Fruit fly (Drosophila melanogaster) whole organism, embryonic: ENCODE results near the gene alpha-Est1.

Source experiments
- Abd-B ChIP-seq: fragments of 200-800 bp; sonication (Bioruptor generic); optimal IDR thresholded peaks from 2 replicates; lab custom pipeline; 2018; ENCODE audit warnings: missing biosample characterization, mild to moderate bottlenecking, missing genetic modification characterization, moderate library complexity
- Ada2b ChIP-seq: fragments of 200-800 bp; sonication (Bioruptor generic); IDR thresholded peaks from 2 replicates; pipeline ENCODE4 v1.3.6; 2022; ENCODE audit warnings: missing biosample characterization, missing genetic modification characterization
- Awh ChIP-seq: fragments of 200-800 bp; sonication (Bioruptor generic); IDR thresholded peaks from 2 replicates; pipeline ENCODE4, ENCODE4 v1.3.6; 2022; ENCODE audit warnings: missing biosample characterization, missing genetic modification characterization
- Bdp1 ChIP-seq: fragments of 200-800 bp; sonication (Bioruptor generic); optimal IDR thresholded peaks from 3 replicates; lab custom pipeline; 2016; ENCODE audit warnings: missing biosample characterization, missing genetic modification characterization
- CG10979 ChIP-seq: fragments of 200-800 bp; sonication (Bioruptor generic); optimal IDR thresholded peaks from 2 replicates; lab custom pipeline; 2018; ENCODE audit warnings: missing biosample characterization, mild to moderate bottlenecking, missing genetic modification characterization, moderate library complexity
- CG1233 ChIP-seq: fragments of 200-800 bp; sonication (Bioruptor generic); optimal IDR thresholded peaks from 4 replicates; lab custom pipeline; 2018; ENCODE audit warnings: missing biosample characterization, mild to moderate bottlenecking, missing genetic modification characterization
- CG12659 ChIP-seq: fragments of 200-800 bp; sonication (Bioruptor generic); optimal IDR thresholded peaks from 3 replicates; lab custom pipeline; 2017; ENCODE audit warnings: mild to moderate bottlenecking, missing biosample characterization, missing genetic modification reagents, missing genetic modification characterization
- CG12769 ChIP-seq: fragments of 200-800 bp; sonication (Bioruptor generic); optimal IDR thresholded peaks from 2 replicates; lab custom pipeline; 2019; ENCODE audit warnings: missing biosample characterization, mild to moderate bottlenecking, missing genetic modification characterization, moderate library complexity
- CG13296 ChIP-seq: fragments of 200-800 bp; sonication (Bioruptor generic); optimal IDR thresholded peaks from 3 replicates; lab custom pipeline; 2018; ENCODE audit warnings: missing biosample characterization, mild to moderate bottlenecking, missing genetic modification characterization
- CG13424 ChIP-seq: fragments of 200-800 bp; sonication (Bioruptor generic); optimal IDR thresholded peaks from 2 replicates; lab custom pipeline; 2019; ENCODE audit warnings: missing biosample characterization, mild to moderate bottlenecking, missing genetic modification characterization, moderate library complexity
- CG15514 ChIP-seq: fragments of 200-800 bp; sonication (Bioruptor generic); optimal IDR thresholded peaks from 3 replicates; lab custom pipeline; 2017; ENCODE audit warnings: missing biosample characterization, missing genetic modification characterization, mild to moderate bottlenecking, moderate library complexity, missing genetic modification reagents
- CG1647 ChIP-seq: fragments of 200-800 bp; sonication (Bioruptor generic); optimal IDR thresholded peaks from 3 replicates; lab custom pipeline; 2016; ENCODE audit warnings: missing biosample characterization, missing genetic modification characterization
- CG18599 ChIP-seq: fragments of 200-800 bp; sonication (Bioruptor generic); optimal IDR thresholded peaks from 3 replicates; lab custom pipeline; 2017; ENCODE audit warnings: missing biosample characterization, missing genetic modification characterization, mild to moderate bottlenecking, moderate library complexity, missing genetic modification reagents
- CG2875 ChIP-seq: fragments of 200-800 bp; sonication (Bioruptor generic); optimal IDR thresholded peaks from 2 replicates; lab custom pipeline; 2017; ENCODE audit warnings: missing biosample characterization, mild to moderate bottlenecking, missing genetic modification characterization, missing genetic modification reagents
- CG3847 ChIP-seq: fragments of 200-800 bp; sonication (Bioruptor generic); IDR thresholded peaks from 2 replicates; pipeline ENCODE4 v1.3.6; 2022; ENCODE audit warnings: missing biosample characterization, missing genetic modification characterization
- CG7556 ChIP-seq: fragments of 200-800 bp; sonication (Bioruptor generic); optimal IDR thresholded peaks from 2 replicates; lab custom pipeline; 2017; ENCODE audit warnings: missing biosample characterization, mild to moderate bottlenecking, missing genetic modification characterization
- CG8290 ChIP-seq, 3 experiments: fragments of 200-800 bp; sonication (Bioruptor generic); optimal IDR thresholded peaks; 2 replicates each; lab custom pipeline; 2016 to 2019; ENCODE audit warnings: missing biosample characterization in 3 of 3, missing genetic modification characterization in 3 of 3, mild to moderate bottlenecking in 2 of 3, moderate library complexity in 1 of 3
- CG8388 ChIP-seq: fragments of 200-800 bp; sonication (Bioruptor generic); optimal IDR thresholded peaks from 2 replicates; lab custom pipeline; 2019; ENCODE audit warnings: missing biosample characterization, mild to moderate bottlenecking, missing genetic modification characterization, moderate library complexity
- CG8765 ChIP-seq: fragments of 200-800 bp; sonication (Bioruptor generic); IDR thresholded peaks from 2 replicates; pipeline ENCODE4 v1.3.6; 2022; ENCODE audit warnings: missing biosample characterization, missing genetic modification characterization
- CG9876 ChIP-seq: fragments of 200-800 bp; sonication (Bioruptor generic); optimal IDR thresholded peaks from 2 replicates; lab custom pipeline; 2016; ENCODE audit warnings: missing biosample characterization, missing genetic modification characterization
- CG9932 ChIP-seq: fragments of 200-800 bp; sonication (Bioruptor generic); IDR thresholded peaks from 2 replicates; pipeline ENCODE4 v1.3.6; 2022; ENCODE audit warnings: missing biosample characterization, missing genetic modification characterization
- Fer1 ChIP-seq: fragments of 200-800 bp; sonication (Bioruptor generic); optimal IDR thresholded peaks from 2 replicates; lab custom pipeline; 2017; ENCODE audit warnings: missing biosample characterization, mild to moderate bottlenecking, missing genetic modification characterization
- Fer3 ChIP-seq: fragments of 200-800 bp; sonication (Bioruptor generic); optimal IDR thresholded peaks from 2 replicates; lab custom pipeline; 2018; ENCODE audit warnings: missing biosample characterization, mild to moderate bottlenecking, missing genetic modification characterization, moderate library complexity
- Hmr ChIP-seq: fragments of 200-800 bp; sonication (Bioruptor generic); optimal IDR thresholded peaks from 3 replicates; lab custom pipeline; 2017; ENCODE audit warnings: mild to moderate bottlenecking, missing biosample characterization, missing genetic modification reagents, missing genetic modification characterization
- Kr ChIP-seq: fragments of 200-800 bp; sonication (Bioruptor generic); optimal IDR thresholded peaks from 2 replicates; lab custom pipeline; 2017; ENCODE audit warnings: missing biosample characterization, mild to moderate bottlenecking, missing genetic modification characterization
- Max ChIP-seq: fragments of 200-800 bp; sonication (Bioruptor generic); optimal IDR thresholded peaks from 2 replicates; lab custom pipeline; 2016; ENCODE audit warnings: missing biosample characterization, mild to moderate bottlenecking, missing genetic modification characterization
- Mes4 ChIP-seq: fragments of 200-800 bp; sonication (Bioruptor generic); optimal IDR thresholded peaks from 2 replicates; lab custom pipeline; 2016; ENCODE audit warnings: missing biosample characterization, missing genetic modification characterization
- NfI ChIP-seq: fragments of 200-800 bp; sonication (Bioruptor generic); optimal IDR thresholded peaks from 3 replicates; lab custom pipeline; 2018; ENCODE audit warnings: missing biosample characterization, mild to moderate bottlenecking, missing genetic modification characterization, moderate library complexity
- Optix ChIP-seq: fragments of 200-800 bp; sonication (Bioruptor generic); IDR thresholded peaks from 3 replicates; pipeline ENCODE4 v1.3.6; 2022; ENCODE audit warnings: missing biosample characterization, missing genetic modification characterization
- Ptx1 ChIP-seq: fragments of 200-800 bp; sonication (Bioruptor generic); IDR thresholded peaks from 2 replicates; pipeline ENCODE4 v1.3.6; 2022; ENCODE audit warnings: missing biosample characterization, missing genetic modification characterization
- Rfx ChIP-seq: fragments of 200-800 bp; sonication (Bioruptor generic); IDR thresholded peaks from 2 replicates; pipeline ENCODE4 v1.3.6; 2022; ENCODE audit warnings: missing biosample characterization, missing genetic modification characterization
- Sox100B ChIP-seq: fragments of 200-800 bp; sonication (Bioruptor generic); optimal IDR thresholded peaks from 3 replicates; lab custom pipeline; 2018; ENCODE audit warnings: missing biosample characterization, mild to moderate bottlenecking, missing genetic modification characterization
- Sox102F ChIP-seq: fragments of 200-800 bp; sonication (Bioruptor generic); optimal IDR thresholded peaks from 2 replicates; lab custom pipeline; 2018; ENCODE audit warnings: missing biosample characterization, mild to moderate bottlenecking, missing genetic modification characterization, moderate library complexity
- Xrp1 ChIP-seq: fragments of 200-800 bp; sonication (Bioruptor generic); IDR thresholded peaks from 2 replicates; pipeline ENCODE4 v1.3.6; 2022; ENCODE audit warnings: missing biosample characterization, missing genetic modification characterization
- abd-A ChIP-seq: fragments of 200-800 bp; sonication (Bioruptor generic); optimal IDR thresholded peaks from 3 replicates; lab custom pipeline; 2019; ENCODE audit warnings: missing biosample characterization, mild to moderate bottlenecking, missing genetic modification characterization, moderate library complexity
- al ChIP-seq: fragments of 200-800 bp; sonication (Bioruptor generic); IDR thresholded peaks from 2 replicates; pipeline ENCODE4 v1.3.6; 2022; ENCODE audit warnings: missing biosample characterization, missing genetic modification characterization
- ase ChIP-seq: fragments of 200-800 bp; sonication (Bioruptor generic); IDR thresholded peaks from 3 replicates; pipeline ENCODE4 v1.3.6; 2022; ENCODE audit warnings: missing biosample characterization, missing genetic modification characterization
- az2 ChIP-seq: fragments of 200-800 bp; sonication (Bioruptor generic); optimal IDR thresholded peaks from 3 replicates; lab custom pipeline; 2016; ENCODE audit warnings: missing biosample characterization, missing genetic modification characterization
- ci ChIP-seq: fragments of 200-800 bp; sonication (Bioruptor generic); IDR thresholded peaks from 3 replicates; pipeline ENCODE4 v1.3.6; 2022; ENCODE audit warnings: missing biosample characterization, missing genetic modification characterization
- crp ChIP-seq, 2 experiments: fragments of 200-800 bp; sonication (Bioruptor generic); optimal IDR thresholded peaks; 2 replicates in 1 of 2; 3 replicates in 1 of 2; lab custom pipeline; 2017; ENCODE audit warnings: missing biosample characterization in 2 of 2, missing genetic modification characterization in 2 of 2, mild to moderate bottlenecking in 1 of 2, moderate library complexity in 1 of 2
- dmrt99B ChIP-seq: fragments of 200-800 bp; sonication (Bioruptor generic); optimal IDR thresholded peaks from 2 replicates; lab custom pipeline; 2018; ENCODE audit warnings: missing biosample characterization, mild to moderate bottlenecking, missing genetic modification characterization, moderate library complexity
- gcm2 ChIP-seq: fragments of 200-800 bp; sonication (Bioruptor generic); optimal IDR thresholded peaks from 2 replicates; lab custom pipeline; 2016; ENCODE audit warnings: missing biosample characterization, missing genetic modification characterization
- gem ChIP-seq: fragments of 200-800 bp; sonication (Bioruptor generic); optimal IDR thresholded peaks from 2 replicates; lab custom pipeline; 2019; ENCODE audit warnings: missing biosample characterization, mild to moderate bottlenecking, missing genetic modification characterization, moderate library complexity
- lab ChIP-seq: fragments of 200-800 bp; sonication (Bioruptor generic); optimal IDR thresholded peaks from 3 replicates; lab custom pipeline; 2017; ENCODE audit warnings: missing biosample characterization, missing genetic modification characterization, mild to moderate bottlenecking, moderate library complexity, missing genetic modification reagents
- nmo ChIP-seq: fragments of 200-800 bp; sonication (Bioruptor generic); optimal IDR thresholded peaks from 2 replicates; lab custom pipeline; 2018; ENCODE audit warnings: missing biosample characterization, mild to moderate bottlenecking, missing genetic modification characterization, moderate library complexity
- scrt ChIP-seq: fragments of 200-800 bp; sonication (Bioruptor generic); optimal IDR thresholded peaks from 2 replicates; lab custom pipeline; 2018; ENCODE audit warnings: missing biosample characterization, mild to moderate bottlenecking, missing genetic modification characterization, moderate library complexity
- seq ChIP-seq: fragments of 200-800 bp; sonication (Bioruptor generic); IDR thresholded peaks from 2 replicates; pipeline ENCODE4 v1.3.6; 2022; ENCODE audit warnings: missing biosample characterization, missing genetic modification characterization
- sob ChIP-seq: fragments of 200-800 bp; sonication (Bioruptor generic); IDR thresholded peaks from 2 replicates; pipeline ENCODE4 v1.3.6; 2022; ENCODE audit warnings: missing biosample characterization, missing genetic modification characterization
- ssp ChIP-seq: fragments of 200-800 bp; sonication (Bioruptor generic); IDR thresholded peaks from 2 replicates; pipeline ENCODE4 v1.3.6; 2022; ENCODE audit warnings: missing biosample characterization, missing genetic modification characterization

Gene alpha-Est1

DNA sequence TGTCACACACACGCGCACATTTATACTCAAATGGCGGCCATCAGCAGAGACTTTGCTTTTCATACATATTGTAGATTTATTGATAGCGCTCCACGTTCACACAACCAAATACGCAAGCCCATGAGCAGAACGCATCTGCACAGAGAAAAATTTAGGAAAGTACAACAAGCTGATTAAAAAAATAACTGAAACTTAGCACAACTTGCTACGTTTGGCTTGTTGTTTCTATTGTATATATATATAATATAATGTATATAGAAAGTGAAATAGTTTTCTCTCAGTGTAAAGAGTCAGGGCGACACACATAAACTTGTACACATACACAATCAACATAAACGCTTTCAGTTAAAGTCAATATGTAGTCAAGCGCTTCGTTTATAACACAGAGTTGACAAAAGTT, 42.3 kb upstream of the alpha-Est1 start (continued):
- peak; percentile 27 for TF ChIP-seq Fer3 (tag; lab: Kevin White, UChicago)
- 0 out of 2 replicates have a peak, but pooled peaks have one; percentile 31 for TF ChIP-seq Awh (GFP tag; lab: Robert Waterston, UW)
- TF ChIP-seq ase (GFP tag; lab: Robert Waterston, UW): no peak
- 0 out of 2 replicates have a peak, but pooled peaks have one; percentile 45 for TF ChIP-seq CG3847
- no peak for TF ChIP-seq crp (GFP tag; optimal IDR thresholded peaks at IDR 0.05; lab: Kevin White, UChicago)
- peak; percentile 26 for TF ChIP-seq Sox100B (GFP tag; lab: Kevin White, UChicago)
- TF ChIP-seq Sox102F: peak; percentile 55
- TF ChIP-seq CG2875 (GFP tag; lab: Kevin White, UChicago): no peak
- TF ChIP-seq Xrp1 (GFP tag; lab: Robert Waterston, UW): no peak
- no peak for TF ChIP-seq CG8290 (GFP tag; optimal IDR thresholded peaks at IDR 0.05; lab: Kevin White, UChicago)
- TF ChIP-seq CG8290 (tag; optimal IDR thresholded peaks at IDR 0.05; lab: Kevin White, UChicago): no peak
- TF ChIP-seq sob: peak; percentile 32; the same call in 1 of the 2 replicates
- no peak for TF ChIP-seq seq (GFP tag; lab: Robert Waterston, UW)
- TF ChIP-seq NfI (GFP tag; lab: Kevin White, UChicago): peak; percentile 35
- no peak for TF ChIP-seq Kr (GFP tag; lab: Kevin White, UChicago)
- no peak for TF ChIP-seq Bdp1 (GFP tag; lab: Kevin White, UChicago)
- TF ChIP-seq CG15514 (GFP tag; lab: Kevin White, UChicago): peak; percentile 21
- peak; percentile 63 for TF ChIP-seq CG18599 (GFP tag; lab: Kevin White, UChicago)
- TF ChIP-seq nmo (GFP tag; lab: Kevin White, UChicago): peak; percentile 31
- TF ChIP-seq CG13424 (tag; lab: Kevin White, UChicago): peak; percentile 50
- peak; percentile 0 for TF ChIP-seq CG12769
- TF ChIP-seq CG13296 (GFP tag; lab: Kevin White, UChicago): peak; percentile 56
- no peak for TF ChIP-seq al
- peak; percentile 47 for TF ChIP-seq Fer1
- 0 out of 2 replicates have a peak, but pooled peaks have one; percentile 34 for TF ChIP-seq CG9932 (GFP tag; lab: Robert Waterston, UW)
- TF ChIP-seq Optix (GFP tag; lab: Robert Waterston, UW): no peak
- TF ChIP-seq gem: peak; percentile 73
- no peak for TF ChIP-seq CG8765
- TF ChIP-seq CG7556: peak; percentile 41
- TF ChIP-seq ci: peak; percentile 71; the same call in 2 of the 3 replicates
- TF ChIP-seq Rfx (GFP tag; lab: Robert Waterston, UW): peak; percentile 55; the same call in 1 of the 2 replicates
- TF ChIP-seq Abd-B (GFP tag; lab: Kevin White, UChicago): peak; percentile 66
- TF ChIP-seq CG1647 (GFP tag; lab: Kevin White, UChicago): no peak
- TF ChIP-seq CG1233 (GFP tag; lab: Kevin White, UChicago): peak; percentile 8
- no peak for TF ChIP-seq CG8388 (GFP tag; lab: Kevin White, UChicago)
- TF ChIP-seq ssp (GFP tag; lab: Robert Waterston, UW): 0 out of 2 replicates have a peak, but pooled peaks have one; percentile 11
- no peak for TF ChIP-seq Mes4 (GFP tag; lab: Kevin White, UChicago)
- TF ChIP-seq CG10979 (tag; lab: Kevin White, UChicago): no peak
- TF ChIP-seq CG9876 (GFP tag; lab: Kevin White, UChicago): no peak
- peak; percentile 26 for TF ChIP-seq scrt (GFP tag; lab: Kevin White, UChicago)
- no peak for TF ChIP-seq Ada2b (GFP tag; lab: Robert Waterston, UW)
- TF ChIP-seq Max (GFP tag; lab: Kevin White, UChicago): no peak
- peak; percentile 47; the same call in 1 of the 2 replicates for TF ChIP-seq Ptx1 (GFP tag; lab: Robert Waterston, UW)
- TF ChIP-seq Hmr (GFP tag; lab: Kevin White, UChicago): peak; percentile 54
- TF ChIP-seq dmrt99B: peak; percentile 63
- peak; percentile 66 for TF ChIP-seq lab
- peak; percentile 9 for TF ChIP-seq az2 (GFP tag; lab: Kevin White, UChicago)
- TF ChIP-seq abd-A: no peak
- peak; percentile 20 for TF ChIP-seq CG12659
- TF ChIP-seq gcm2 (GFP tag; lab: Kevin White, UChicago): no peak
